Worm (Caenorhabditis elegans): ENCODE measurements around the gene C47A4.5.

ce11 chrIV:13764708-13765107 lies 19.2 kb downstream of the C47A4.5 start:
- TF ChIP-seq mdl-1 (tag; optimal IDR thresholded peaks at IDR 0.05) (no peak), ZK546.5 (tag; optimal IDR thresholded peaks at IDR 0.05) (no peak), dmd-4 (tag; optimal IDR thresholded peaks at IDR 0.05) (no peak), lin-11 (tag; optimal IDR thresholded peaks at IDR 0.05) (no peak), ama-1 (optimal IDR thresholded peaks at IDR 0.05) (no peak), elt-1 (tag; optimal IDR thresholded peaks at IDR 0.05) (no peak), unc-39 (tag; optimal IDR thresholded peaks at IDR 0.05) (no peak), nhr-77 (tag; optimal IDR thresholded peaks at IDR 0.05) (no peak), ztf-11 (tag; optimal IDR thresholded peaks at IDR 0.05) (no peak), nhr-11 (tag; optimal IDR thresholded peaks at IDR 0.05) (no peak)

All from whole organism, L2 larva.